Fruit fly (Drosophila melanogaster) whole organism, prepupa: ENCODE data around the gene Cpr66Cb.

Source experiments
- Blimp-1 ChIP-seq: fragments of 200-800 bp; sonication (Bioruptor generic); optimal IDR thresholded peaks from 3 replicates; lab custom pipeline; 2017; ENCODE audit warnings: missing biosample characterization, missing genetic modification characterization, mild to moderate bottlenecking, moderate library complexity, missing genetic modification reagents
- CG10669 ChIP-seq: fragments of 200-800 bp; sonication (Bioruptor generic); optimal IDR thresholded peaks from 3 replicates; lab custom pipeline; 2018; ENCODE audit warnings: missing biosample characterization, mild to moderate bottlenecking, missing genetic modification characterization, moderate library complexity
- CG11294 ChIP-seq: fragments of 200-800 bp; sonication (Bioruptor generic); IDR thresholded peaks from 2 replicates; pipeline ENCODE4 v1.3.6; 2022; ENCODE audit warnings: missing biosample characterization, missing genetic modification characterization
- CG3032 ChIP-seq: fragments of 200-800 bp; optimal IDR thresholded peaks from 2 replicates; lab custom pipeline; 2019; ENCODE audit warnings: missing biosample characterization, mild to moderate bottlenecking, missing genetic modification characterization, moderate library complexity
- CG32006 ChIP-seq: fragments of 200-800 bp; sonication (Bioruptor generic); optimal IDR thresholded peaks from 3 replicates; lab custom pipeline; 2017; ENCODE audit warnings: missing biosample characterization, mild to moderate bottlenecking, missing genetic modification characterization
- CG34406 ChIP-seq: fragments of 200-800 bp; sonication (Bioruptor generic); optimal IDR thresholded peaks from 3 replicates; lab custom pipeline; 2016; ENCODE audit warnings: missing biosample characterization, missing genetic modification characterization
- CG8119 ChIP-seq: fragments of 200-800 bp; sonication (Bioruptor generic); IDR thresholded peaks from 3 replicates; pipeline ENCODE4 v1.3.6; 2022; ENCODE audit warnings: missing biosample characterization, missing genetic modification characterization
- Eip93F ChIP-seq: fragments of 200-800 bp; sonication (Bioruptor generic); optimal IDR thresholded peaks from 2 replicates; lab custom pipeline; 2016; ENCODE audit warnings: missing biosample characterization, mild to moderate bottlenecking, missing genetic modification characterization
- Ets21C ChIP-seq: fragments of 200-800 bp; sonication (Bioruptor generic); optimal IDR thresholded peaks from 3 replicates; lab custom pipeline; 2016; ENCODE audit warnings: missing biosample characterization, missing genetic modification characterization
- Smox ChIP-seq: fragments of 200-800 bp; sonication (Bioruptor generic); optimal IDR thresholded peaks from 3 replicates; lab custom pipeline; 2016; ENCODE audit warnings: missing biosample characterization, missing genetic modification characterization
- Sox15 ChIP-seq: fragments of 200-800 bp; sonication (Bioruptor generic); optimal IDR thresholded peaks from 3 replicates; lab custom pipeline; 2016; ENCODE audit warnings: missing biosample characterization, missing genetic modification characterization
- fkh ChIP-seq: fragments of 200-800 bp; sonication (Bioruptor generic); optimal IDR thresholded peaks from 3 replicates; lab custom pipeline; 2017; ENCODE audit warnings: missing biosample characterization, mild to moderate bottlenecking, missing genetic modification characterization, moderate library complexity
- ss ChIP-seq, 2 experiments: fragments of 200-800 bp; sonication (Bioruptor generic); optimal IDR thresholded peaks; 2 replicates in 1 of 2; 3 replicates in 1 of 2; lab custom pipeline; 2017 to 2018; ENCODE audit warnings: mild to moderate bottlenecking in 2 of 2, missing biosample characterization in 2 of 2, missing genetic modification characterization in 2 of 2, moderate library complexity in 1 of 2

dm6 chr3L:8315141-8315816 is 21.2 kb upstream of the Cpr66Cb start, which contains the start of gene Cpsf6:
- TF ChIP-seq Eip93F (GFP tag; lab: Kevin White, UChicago) = peak; percentile 14
- TF ChIP-seq Sox15 (GFP tag; lab: Kevin White, UChicago) = no peak
- TF ChIP-seq ss (GFP tag; optimal IDR thresholded peaks at IDR 0.05; lab: Kevin White, UChicago) = peak; percentile 46 to 58
- TF ChIP-seq CG8119 (GFP tag; lab: Robert Waterston, UW) = 0 out of 3 replicates have a peak, but pooled peaks have one; percentile 27
- no peak for TF ChIP-seq CG10669 (GFP tag; lab: Kevin White, UChicago)
- no peak for TF ChIP-seq fkh (GFP tag; lab: Kevin White, UChicago)
- TF ChIP-seq CG3032 = peak; percentile 57
- TF ChIP-seq Smox (GFP tag; lab: Kevin White, UChicago) = peak; percentile 45
- no peak for TF ChIP-seq CG11294 (GFP tag; lab: Robert Waterston, UW)
- TF ChIP-seq Ets21C (GFP tag; lab: Kevin White, UChicago) = peak; percentile 30
- TF ChIP-seq CG34406 (GFP tag; lab: Kevin White, UChicago) = no peak
- no peak for TF ChIP-seq Blimp-1
- peak; percentile 16 for TF ChIP-seq CG32006 (GFP tag; lab: Kevin White, UChicago)
